Worm (Caenorhabditis elegans) whole organism, young adult: Measurements from ENCODE around the gene best-20.
"Not testable (repeated sequence)": the region's sequence is repeated elsewhere in the genome, so short reads cannot be mapped to it uniquely, and the experiment has no call there.

Experiments used
- C17E4.6 ChIP-seq: fragments of 200-800 bp; sonication (Bioruptor generic); IDR thresholded peaks from 2 replicates; pipeline ENCODE4 v1.3.6; 2022; ENCODE audit warnings: missing genetic modification reagents, missing genetic modification characterization, missing compliant biosample characterization
- Y95B8A.8 ChIP-seq: fragments of 200-800 bp; sonication (Bioruptor generic); IDR thresholded peaks from 2 replicates; pipeline ENCODE4 v1.3.6; 2022; ENCODE audit warnings: missing genetic modification reagents, missing genetic modification characterization, missing compliant biosample characterization
- ama-1 ChIP-seq, 3 experiments: fragments of 150-350 bp in 1 of 3; sonication (generic microtip) in 2 of 3; optimal IDR thresholded peaks; 2 replicates each; lab custom pipeline; 2014 to 2018; ENCODE audit warnings: missing biosample characterization in 2 of 3, missing genetic modification characterization in 2 of 3, missing genetic modification reagents in 2 of 3
- cebp-1 ChIP-seq, 2 experiments: fragments of 200-800 bp in 1 of 2; sonication (Bioruptor generic) in 1 of 2; sonication (generic microtip) in 1 of 2; IDR thresholded peaks in 1 of 2; optimal IDR thresholded peaks in 1 of 2; 2 replicates each; pipeline versions ENCODE4 v1.3.6 to Lab custom; 2017 to 2022; ENCODE audit warnings: missing compliant biosample characterization in 2 of 2, missing genetic modification characterization in 2 of 2, mild to moderate bottlenecking in 1 of 2, missing genetic modification reagents in 1 of 2, moderate library complexity in 1 of 2
- ceh-40 ChIP-seq: fragments of 200-800 bp; sonication (Bioruptor generic); IDR thresholded peaks from 2 replicates; pipeline ENCODE4 v1.3.6; 2022; ENCODE audit warnings: missing genetic modification characterization, missing compliant biosample characterization
- let-607 ChIP-seq, 2 experiments: fragments of 200-800 bp in 1 of 2; sonication (Bioruptor generic) in 1 of 2; sonication (generic microtip) in 1 of 2; optimal IDR thresholded peaks; 2 replicates each; lab custom pipeline; 2016 to 2018; ENCODE audit warnings: mild to moderate bottlenecking in 2 of 2, missing compliant biosample characterization in 2 of 2, missing genetic modification characterization in 2 of 2, moderate library complexity in 2 of 2, missing genotype in 1 of 2
- lin-40 ChIP-seq: sonication (generic microtip); optimal IDR thresholded peaks from 2 replicates; lab custom pipeline; 2016; ENCODE audit warnings: missing genetic modification characterization, mild to moderate bottlenecking, missing compliant biosample characterization, missing genotype, missing genetic modification reagents
- nfyb-1 ChIP-seq: fragments of 200-800 bp; sonication (Bioruptor generic); IDR thresholded peaks from 2 replicates; pipeline ENCODE4 v1.3.6; 2022; ENCODE audit warnings: missing genetic modification reagents, missing genetic modification characterization, missing compliant biosample characterization
- nhr-179 ChIP-seq: sonication (generic microtip); optimal IDR thresholded peaks from 2 replicates; lab custom pipeline; 2016; ENCODE audit warnings: mild to moderate bottlenecking, missing genetic modification characterization, missing compliant biosample characterization
- tlf-1 ChIP-seq: fragments of 200-800 bp; sonication (Bioruptor generic); optimal IDR thresholded peaks from 2 replicates; lab custom pipeline; 2018; ENCODE audit warnings: mild to moderate bottlenecking, missing genetic modification characterization, missing compliant biosample characterization
- unc-130 ChIP-seq: sonication (generic microtip); optimal IDR thresholded peaks from 2 replicates; lab custom pipeline; 2016; ENCODE audit warnings: missing genetic modification reagents, missing genetic modification characterization, missing compliant biosample characterization

DNA sequence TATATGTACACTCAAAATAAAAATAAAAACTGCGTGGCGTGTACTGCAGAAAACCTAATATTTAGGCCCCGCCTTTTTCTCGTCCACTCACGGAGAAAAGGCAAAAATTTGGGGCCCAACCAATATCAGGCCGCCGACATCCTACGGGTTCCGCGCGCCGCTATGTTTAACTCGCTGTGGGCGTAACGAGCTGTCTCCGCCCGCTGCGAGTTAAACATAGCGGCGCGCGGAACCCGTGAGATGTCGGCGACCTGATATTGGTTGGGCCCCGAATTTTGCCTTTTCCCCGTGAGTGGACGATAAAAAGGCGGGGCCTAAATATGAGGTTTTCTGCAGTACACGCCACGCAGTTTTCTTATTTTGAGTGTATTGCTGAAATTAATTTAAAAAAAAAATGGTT is 15.2 kb downstream of the best-20 start:
- not testable (repeated sequence) for TF ChIP-seq C17E4.6 (GFP tag; lab: Robert Waterston, UW); ceh-40 (GFP tag; lab: Robert Waterston, UW); tlf-1 (GFP tag; lab: Kevin White, UChicago); nfyb-1 (GFP tag; lab: Robert Waterston, UW); ama-1 (optimal IDR thresholded peaks at IDR 0.05; lab: Kevin White, UChicago); ama-1 (GFP tag; optimal IDR thresholded peaks at IDR 0.05; lab: Kevin White, UChicago); unc-130; nhr-179 (tag; lab: Kevin White, UChicago); let-607 (tag; optimal IDR thresholded peaks at IDR 0.05; lab: Kevin White, UChicago); lin-40; Y95B8A.8 (GFP tag; lab: Robert Waterston, UW); cebp-1 (GFP tag; IDR thresholded peaks at IDR 0.05; lab: Robert Waterston, UW); cebp-1 (tag; optimal IDR thresholded peaks at IDR 0.05; lab: Kevin White, UChicago)
